Fruit fly (Drosophila melanogaster): ENCODE measurements around the gene Obp83cd.

- no peak for TF ChIP-seq Sox102F (GFP tag; optimal IDR thresholded peaks at IDR 0.05)
- TF ChIP-seq acj6 (GFP tag; optimal IDR thresholded peaks at IDR 0.05) = no peak
- no peak for TF ChIP-seq CG1621 (tag; optimal IDR thresholded peaks at IDR 0.05)
- TF ChIP-seq Sox14 (GFP tag; optimal IDR thresholded peaks at IDR 0.05) = no peak
- TF ChIP-seq CG11902 (GFP tag; optimal IDR thresholded peaks at IDR 0.05) = no peak
- no peak for TF ChIP-seq esn (GFP tag; optimal IDR thresholded peaks at IDR 0.05)
- TF ChIP-seq fkh (GFP tag; optimal IDR thresholded peaks at IDR 0.05) = no peak
- no peak for TF ChIP-seq CG34406 (GFP tag; optimal IDR thresholded peaks at IDR 0.05)
- TF ChIP-seq CG15336 (GFP tag; IDR thresholded peaks at IDR 0.05) = no peak
- no peak for TF ChIP-seq fd85E (GFP tag; optimal IDR thresholded peaks at IDR 0.05)
Measured at dm6 chr3R:6149130-6149529, 41.2 kb downstream of the Obp83cd start.
